Worm (Caenorhabditis elegans) whole organism, late embryonic: Measurements from ENCODE around the gene srh-82.

ENCODE experiments used
- dmd-4 ChIP-seq: sonication (generic microtip); optimal IDR thresholded peaks from 2 replicates; lab custom pipeline; 2016; ENCODE audit warnings: borderline replicate concordance, missing genetic modification characterization, missing compliant biosample characterization
- fkh-10 ChIP-seq: fragments of 150-350 bp; optimal IDR thresholded peaks from 2 replicates; lab custom pipeline; 2014; ENCODE audit warnings: missing biosample characterization, missing genetic modification reagents, missing genetic modification characterization
- nhr-11 ChIP-seq: fragments of 150-350 bp; optimal IDR thresholded peaks from 2 replicates; lab custom pipeline; 2014; ENCODE audit warnings: missing biosample characterization, missing genetic modification characterization
- rnt-1 ChIP-seq: sonication (generic microtip); optimal IDR thresholded peaks from 2 replicates; lab custom pipeline; 2016; ENCODE audit warnings: missing genetic modification characterization, missing compliant biosample characterization
- sox-4 ChIP-seq: sonication (generic microtip); optimal IDR thresholded peaks from 2 replicates; lab custom pipeline; 2017; ENCODE audit warnings: mild to moderate bottlenecking, missing genetic modification characterization, inconsistent platforms, missing compliant biosample characterization
- tbx-2 ChIP-seq: sonication (generic microtip); optimal IDR thresholded peaks from 2 replicates; lab custom pipeline; 2016; ENCODE audit warnings: missing genetic modification characterization, missing compliant biosample characterization

DNA sequence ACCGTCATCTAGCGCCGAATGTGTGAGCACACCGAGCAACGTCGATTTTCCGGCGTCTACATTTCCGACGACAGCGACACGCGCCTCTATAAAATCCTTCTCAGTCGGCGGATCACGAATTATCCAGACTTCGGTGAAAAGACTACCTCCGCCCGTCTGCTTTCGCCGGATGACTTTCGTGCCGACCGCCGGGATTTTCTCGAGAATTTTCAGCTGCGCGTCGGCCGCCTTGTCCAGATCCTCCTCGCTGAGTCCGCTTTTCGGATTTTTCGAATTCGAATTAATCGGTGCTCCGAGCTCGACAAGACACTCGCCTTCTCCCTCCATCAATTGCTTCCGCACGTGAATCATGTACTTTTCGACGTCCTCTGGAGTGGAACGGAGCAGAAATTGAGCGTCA, 22.6 kb upstream of the srh-82 start:
- TF ChIP-seq dmd-4 (no peak), fkh-10 (GFP tag; lab: Kevin White, UChicago) (no peak), sox-4 (tag; lab: Kevin White, UChicago) (no peak), rnt-1 (tag; lab: Kevin White, UChicago) (no peak), tbx-2 (tag; lab: Kevin White, UChicago) (no peak), nhr-11 (tag; lab: Kevin White, UChicago) (no peak)
